Worm (Caenorhabditis elegans): Measurements from ENCODE around the gene Y54G2A.13.
"Not testable (repeated sequence)": the region's sequence is repeated elsewhere in the genome, so short reads cannot be mapped to it uniquely, and the experiment has no call there.

The Y54G2A.13 gene

DNA sequence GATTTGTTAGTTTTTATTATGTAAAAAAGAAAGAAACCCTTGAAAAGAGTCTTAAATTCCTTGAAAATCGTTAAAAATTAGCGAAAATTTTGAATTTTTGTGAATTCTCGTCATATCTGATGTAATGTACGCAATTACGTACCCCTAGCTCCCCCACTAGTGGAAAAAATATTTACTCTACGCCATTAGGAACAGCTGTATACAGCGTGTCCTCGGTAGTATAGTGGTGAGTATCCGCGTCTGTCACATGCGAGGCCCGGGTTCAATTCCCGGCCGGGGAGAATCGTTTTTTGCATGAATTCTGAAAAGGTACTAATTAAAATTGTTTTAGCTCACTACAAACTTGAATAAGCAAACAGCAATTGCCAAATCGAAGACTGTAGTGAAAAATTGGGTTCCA, 19.6 kb downstream of the Y54G2A.13 start:
- no peak for TF ChIP-seq W03F9.2 (tag; optimal IDR thresholded peaks at IDR 0.05)
- no peak for TF ChIP-seq dao-5 (tag; optimal IDR thresholded peaks at IDR 0.05)

ce11 chrIV:2799389-2799788, 20.1 kb downstream of the Y54G2A.13 start, which contains the start of gene Y54G2A.10:
Y54G2A.10 (plus strand) TSS chrIV:2799689.
- TF ChIP-seq dao-5 (tag; optimal IDR thresholded peaks at IDR 0.05) (no peak), him-1 (tag; optimal IDR thresholded peaks at IDR 0.05) (no peak), W03F9.2 (tag; optimal IDR thresholded peaks at IDR 0.05) (no peak)

DNA sequence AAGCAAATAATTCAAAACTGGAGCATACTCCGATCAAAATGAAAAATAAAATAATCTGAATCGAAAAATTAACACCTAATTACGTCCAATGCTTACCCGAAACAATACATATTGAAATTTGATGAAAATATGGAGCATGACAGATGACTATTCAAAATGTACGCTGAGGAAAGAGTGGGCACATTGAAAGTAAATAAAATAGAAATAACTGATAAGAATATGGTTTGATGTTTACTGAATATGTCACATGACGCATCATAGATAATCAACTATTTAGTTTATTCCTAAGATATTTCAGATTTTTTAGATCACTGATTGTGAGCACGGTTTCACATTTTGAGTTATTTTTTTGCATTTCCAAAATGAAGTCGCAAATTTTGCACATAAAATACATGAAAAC, 21.2 kb downstream of the Y54G2A.13 start, which contains the start of gene Y54G2A.52:
TSS of gene Y54G2A.52 (minus strand) at position 348 of the 400 bp plus-strand sequence.
- no peak for TF ChIP-seq dao-5 (tag; optimal IDR thresholded peaks at IDR 0.05)
- TF ChIP-seq him-1 (tag; optimal IDR thresholded peaks at IDR 0.05) = no peak
- no peak for TF ChIP-seq W03F9.2 (tag; optimal IDR thresholded peaks at IDR 0.05)

- no peak for TF ChIP-seq him-1 (tag; optimal IDR thresholded peaks at IDR 0.05)
- TF ChIP-seq dao-5 (tag; optimal IDR thresholded peaks at IDR 0.05) = no peak
- no peak for TF ChIP-seq W03F9.2 (tag; optimal IDR thresholded peaks at IDR 0.05)
Observed at ce11 chrIV:2793956-2794355, 25.6 kb downstream of the Y54G2A.13 start.

DNA sequence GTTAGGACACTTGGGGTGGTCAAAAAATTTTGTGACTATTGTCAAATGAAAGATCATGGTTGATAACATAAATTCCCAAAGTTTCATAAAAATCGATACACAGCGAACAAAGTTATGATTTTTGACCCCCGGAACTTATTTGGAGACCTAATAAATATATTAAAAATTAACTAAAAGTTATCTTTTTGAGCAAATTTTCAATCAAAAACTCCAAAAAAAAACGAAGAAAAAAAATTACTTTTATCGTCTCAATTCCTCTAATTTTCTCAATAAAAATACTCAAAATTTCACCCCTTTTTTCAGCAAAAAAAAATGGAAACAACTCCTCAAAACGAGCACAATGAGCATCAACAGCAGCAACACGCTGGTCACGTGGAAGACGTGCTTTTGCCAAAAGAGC, 31.1 kb downstream of the Y54G2A.13 start, which contains the start of gene atln-1:
TSS of gene atln-1 (plus strand) at position 301 of the 400 bp plus-strand sequence.
- TF ChIP-seq dao-5, him-1, W03F9.2 (tag; optimal IDR thresholded peaks at IDR 0.05): not testable (repeated sequence)

ce11 chrIV:2785057-2785456, 34.5 kb downstream of the Y54G2A.13 start:
- no peak for TF ChIP-seq W03F9.2 (tag; optimal IDR thresholded peaks at IDR 0.05)
- no peak for TF ChIP-seq dao-5 (tag; optimal IDR thresholded peaks at IDR 0.05)
- no peak for TF ChIP-seq him-1 (tag; optimal IDR thresholded peaks at IDR 0.05)

ce11 chrIV:2782793-2783540, 36.6 kb downstream of the Y54G2A.13 start, which contains the start of gene Y54G2A.12:
Y54G2A.12 (minus strand) TSS chrIV:2782843.
- TF ChIP-seq W03F9.2 (tag; optimal IDR thresholded peaks at IDR 0.05) = no peak
- no peak for TF ChIP-seq dao-5 (tag; optimal IDR thresholded peaks at IDR 0.05)
- TF ChIP-seq him-1 (tag; optimal IDR thresholded peaks at IDR 0.05) = no peak

ce11 chrIV:2777841-2778240, 41.7 kb downstream of the Y54G2A.13 start, which contains the start of gene Y54G2A.72:
Y54G2A.72 (plus strand) TSS chrIV:2778141.
- TF ChIP-seq W03F9.2, him-1, dao-5 (tag; optimal IDR thresholded peaks at IDR 0.05): not testable (repeated sequence)

DNA sequence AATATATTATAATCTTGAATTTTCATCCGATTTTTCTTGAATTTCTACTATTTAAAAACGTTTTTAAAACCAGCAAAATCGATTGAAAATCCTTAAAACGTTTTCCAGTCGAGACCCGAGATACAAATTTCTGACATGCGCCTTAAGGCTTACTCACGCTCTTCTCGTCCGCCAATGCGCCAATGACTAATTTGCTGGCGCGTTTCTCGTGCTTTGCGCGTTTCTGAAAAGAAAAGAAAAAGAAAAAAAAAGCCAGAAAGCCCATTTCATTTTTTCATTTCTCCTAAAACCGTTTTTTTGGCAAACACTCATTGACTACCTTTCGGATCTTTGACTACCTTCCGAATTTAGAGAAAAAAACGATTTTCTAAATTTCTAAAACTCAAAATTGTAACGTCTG, 42.8 kb downstream of the Y54G2A.13 start:
- TF ChIP-seq W03F9.2 (tag; optimal IDR thresholded peaks at IDR 0.05) = no peak
- TF ChIP-seq dao-5 (tag; optimal IDR thresholded peaks at IDR 0.05) = no peak
- TF ChIP-seq him-1 (tag; optimal IDR thresholded peaks at IDR 0.05) = no peak

ce11 chrIV:2775992-2776630, 43.4 kb downstream of the Y54G2A.13 start:
- TF ChIP-seq dao-5 (tag; optimal IDR thresholded peaks at IDR 0.05) (no peak), him-1 (tag; optimal IDR thresholded peaks at IDR 0.05) (no peak), W03F9.2 (tag; optimal IDR thresholded peaks at IDR 0.05) (no peak)

- peak; percentile 43 for TF ChIP-seq W03F9.2 (tag; optimal IDR thresholded peaks at IDR 0.05)
- TF ChIP-seq dao-5 (tag; optimal IDR thresholded peaks at IDR 0.05) = no peak
Observed at ce11 chrIV:2774500-2774899, 45.0 kb downstream of the Y54G2A.13 start.

DNA sequence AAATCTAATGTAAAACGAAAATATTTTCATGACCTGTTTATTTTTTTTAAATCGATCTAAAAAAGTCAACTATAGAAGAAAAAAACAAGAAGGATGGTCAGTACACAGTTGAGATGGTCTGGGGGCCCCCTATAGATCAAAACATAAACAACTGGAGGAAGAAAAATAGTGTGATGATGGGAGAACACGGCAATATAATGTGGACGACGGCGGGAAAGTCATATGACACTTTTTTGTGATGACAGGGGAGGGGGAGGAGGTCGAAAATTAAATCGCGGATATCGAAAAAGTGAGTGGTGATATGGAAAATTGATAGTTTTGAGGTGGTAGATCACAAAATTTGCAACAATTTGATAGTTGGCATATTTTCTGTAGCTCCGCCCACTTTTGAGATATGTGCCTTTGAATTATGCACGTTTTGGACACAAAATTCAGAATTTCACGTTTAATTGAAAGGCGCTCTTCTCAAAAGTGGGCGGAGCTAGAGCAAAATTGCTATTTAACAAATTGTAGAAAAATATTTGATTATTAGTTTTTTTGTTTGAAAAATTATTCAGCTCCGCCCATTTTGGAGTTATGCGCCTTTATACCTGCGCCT, 46.1 kb downstream of the Y54G2A.13 start:
- no peak for TF ChIP-seq W03F9.2 (tag; optimal IDR thresholded peaks at IDR 0.05)
- no peak for TF ChIP-seq him-1 (tag; optimal IDR thresholded peaks at IDR 0.05)
- no peak for TF ChIP-seq dao-5 (tag; optimal IDR thresholded peaks at IDR 0.05)

- TF ChIP-seq him-1 (tag; optimal IDR thresholded peaks at IDR 0.05) (no peak), dao-5 (tag; optimal IDR thresholded peaks at IDR 0.05) (no peak), W03F9.2 (tag; optimal IDR thresholded peaks at IDR 0.05) (no peak)
Observed at ce11 chrIV:2772209-2772851, 47.2 kb downstream of the Y54G2A.13 start.

Measured in whole organism, L4/young adult.